Worm (Caenorhabditis elegans): ENCODE data around the gene F21D5.6.

Gene F21D5.6

DNA sequence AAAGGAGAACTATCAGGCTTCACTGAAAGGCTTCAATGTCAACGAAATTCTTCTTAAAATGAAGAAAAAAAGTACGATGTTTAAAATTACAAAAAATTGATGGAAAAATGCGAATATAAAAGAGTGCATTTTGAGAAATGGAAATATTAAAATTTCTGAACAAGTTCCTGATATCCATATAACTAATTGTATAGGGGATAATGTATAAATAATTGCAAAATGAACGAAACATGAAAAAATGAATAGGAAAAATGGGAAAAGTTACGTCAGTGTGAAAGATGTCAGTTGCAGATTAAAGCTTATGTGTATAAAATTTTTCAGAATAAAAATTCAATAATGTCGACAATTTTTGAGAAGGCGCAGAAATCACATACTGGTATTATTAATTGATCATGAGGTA is 33.1 kb downstream of the F21D5.6 start:
- TF ChIP-seq chd-7 (tag; optimal IDR thresholded peaks at IDR 0.05) (no peak), egl-18 (GFP tag; IDR thresholded peaks at IDR 0.05) (no peak), ztf-6 (GFP tag; IDR thresholded peaks at IDR 0.05) (no peak), madf-3 (GFP tag; IDR thresholded peaks at IDR 0.05) (no peak), F10E7.11 (tag; optimal IDR thresholded peaks at IDR 0.05) (no peak)

ce11 chrIV:8705504-8705903 is 35.7 kb downstream of the F21D5.6 start, which contains the start of gene H23L24.4:
TSS of gene H23L24.4 (minus strand) at chrIV:8705604.
- no peak for TF ChIP-seq attf-3 (GFP tag; conservative IDR thresholded peaks at IDR 0.05)

DNA sequence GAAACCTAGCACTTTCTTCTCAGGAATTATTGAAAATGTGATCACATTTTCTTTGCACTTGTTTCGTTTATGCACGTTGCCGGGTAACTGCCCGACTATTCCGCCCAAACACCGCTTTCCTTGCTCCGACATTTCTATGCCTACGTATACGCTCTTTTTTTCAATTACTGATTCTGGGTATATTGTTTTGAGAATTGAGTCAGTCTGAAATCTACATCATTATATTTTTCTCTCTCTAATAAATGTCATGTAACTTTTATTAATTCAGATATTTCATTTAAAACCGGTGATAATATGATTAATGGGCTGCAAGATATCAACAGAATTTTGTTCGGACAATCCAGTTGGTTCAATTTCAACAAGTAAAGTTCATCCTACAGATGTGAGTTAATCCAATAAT is 43.8 kb downstream of the F21D5.6 start, which contains the start of gene ttll-11:
ttll-11 (plus strand) TSS at position 301 of the 400 bp plus-strand sequence.
- TF ChIP-seq let-607 (tag; optimal IDR thresholded peaks at IDR 0.05) (no peak), dpl-1 (GFP tag; optimal IDR thresholded peaks at IDR 0.05) (no peak), dox-1 (GFP tag; IDR thresholded peaks at IDR 0.05) (no peak), aptf-3 (GFP tag; IDR thresholded peaks at IDR 0.05) (no peak), die-1 (tag; optimal IDR thresholded peaks at IDR 0.05) (no peak), unc-130 (GFP tag; optimal IDR thresholded peaks at IDR 0.05) (no peak), B0336.3 (GFP tag; IDR thresholded peaks at IDR 0.05) (no peak), hmg-20 (GFP tag; IDR thresholded peaks at IDR 0.05) (no peak), nhr-27 (tag; optimal IDR thresholded peaks at IDR 0.05) (no peak), ztf-28 (GFP tag; IDR thresholded peaks at IDR 0.05) (no peak), nhr-90 (tag; optimal IDR thresholded peaks at IDR 0.05) (no peak), efl-1 (GFP tag; optimal IDR thresholded peaks at IDR 0.05) (no peak)

ce11 chrIV:8691486-8691885 is 49.7 kb downstream of the F21D5.6 start, which contains the start of the genes hst-1 and ints-6:
TSS of gene hst-1 (minus strand) at chrIV:8691513.
TSS of gene ints-6 (plus strand) at chrIV:8691745.
- TF ChIP-seq ztf-18 (tag; optimal IDR thresholded peaks at IDR 0.05): peak; percentile 5
- no peak for TF ChIP-seq somi-1 (GFP tag; optimal IDR thresholded peaks at IDR 0.05)
- TF ChIP-seq madf-6 (GFP tag; IDR thresholded peaks at IDR 0.05): no peak

Data from whole organism, young adult.